Worm (Caenorhabditis elegans) whole organism, L2 larva: ENCODE measurements around the gene T26A5.6.

Experiments used
- C34F6.9 ChIP-seq: fragments of 150-350 bp; optimal IDR thresholded peaks from 2 replicates; lab custom pipeline; 2014; ENCODE audit warnings: missing biosample characterization, missing genetic modification characterization
- F13H6.1 ChIP-seq: sonication (generic microtip); optimal IDR thresholded peaks from 2 replicates; lab custom pipeline; 2016; ENCODE audit warnings: missing genetic modification characterization, missing compliant biosample characterization
- Y55F3AM.14 ChIP-seq: fragments of 200-800 bp; sonication (Bioruptor generic); optimal IDR thresholded peaks from 2 replicates; lab custom pipeline; 2018; ENCODE audit warnings: mild to moderate bottlenecking, missing genetic modification characterization, missing compliant biosample characterization
- aly-2 ChIP-seq: fragments of 150-350 bp; optimal IDR thresholded peaks from 2 replicates; lab custom pipeline; 2014; ENCODE audit warnings: missing biosample characterization, missing genetic modification characterization
- ama-1 ChIP-seq: fragments of 150-350 bp; optimal IDR thresholded peaks from 2 replicates; lab custom pipeline; 2018; ENCODE audit warnings: inconsistent platforms
- blmp-1 ChIP-seq: sonication (generic microtip); optimal IDR thresholded peaks from 2 replicates; lab custom pipeline; 2017; ENCODE audit warnings: missing genetic modification characterization, mild to moderate bottlenecking, missing compliant biosample characterization, antibody characterized with exemption, moderate library complexity; ENCODE audit not compliant: insufficient read depth
- ceh-16 ChIP-seq: fragments of 150-350 bp; optimal IDR thresholded peaks from 2 replicates; lab custom pipeline; 2014; ENCODE audit warnings: missing biosample characterization, missing genetic modification characterization
- ceh-82 ChIP-seq: fragments of 150-350 bp; optimal IDR thresholded peaks from 2 replicates; lab custom pipeline; 2014; ENCODE audit warnings: missing biosample characterization, missing genetic modification characterization
- crh-2 ChIP-seq: sonication (generic microtip); optimal IDR thresholded peaks from 2 replicates; lab custom pipeline; 2017; ENCODE audit warnings: missing biosample characterization, missing genetic modification characterization
- dmd-4 ChIP-seq: sonication (generic microtip); optimal IDR thresholded peaks from 2 replicates; lab custom pipeline; 2017; ENCODE audit warnings: missing biosample characterization, missing genetic modification characterization
- egl-27 ChIP-seq: sonication (generic microtip); optimal IDR thresholded peaks from 3 replicates; lab custom pipeline; 2017; ENCODE audit warnings: missing biosample characterization, missing genetic modification reagents, missing genetic modification characterization
- elt-3 ChIP-seq: sonication (generic microtip); optimal IDR thresholded peaks from 2 replicates; lab custom pipeline; 2017; ENCODE audit warnings: missing biosample characterization, missing genetic modification characterization
- fos-1 ChIP-seq: fragments of 150-350 bp; optimal IDR thresholded peaks from 2 replicates; lab custom pipeline; 2014; ENCODE audit warnings: missing biosample characterization, missing genetic modification characterization
- gmeb-1 ChIP-seq: fragments of 150-350 bp; optimal IDR thresholded peaks from 2 replicates; lab custom pipeline; 2014; ENCODE audit warnings: missing biosample characterization, missing genetic modification characterization
- lin-11 ChIP-seq: fragments of 150-350 bp; sonication (generic microtip); optimal IDR thresholded peaks from 2 replicates; lab custom pipeline; 2014; ENCODE audit warnings: missing biosample characterization, missing genetic modification characterization, inconsistent platforms, mixed read lengths
- lin-13 ChIP-seq: fragments of 150-350 bp; optimal IDR thresholded peaks from 2 replicates; lab custom pipeline; 2014; ENCODE audit warnings: missing biosample characterization, missing genetic modification reagents, missing genetic modification characterization
- lsy-2 ChIP-seq, 2 experiments: fragments of 150-350 bp in 1 of 2; sonication (generic microtip) in 1 of 2; optimal IDR thresholded peaks; 2 replicates each; lab custom pipeline; 2014 to 2017; ENCODE audit warnings: missing biosample characterization in 2 of 2, missing genetic modification characterization in 2 of 2
- mab-5 ChIP-seq: fragments of 150-350 bp; optimal IDR thresholded peaks from 2 replicates; lab custom pipeline; 2014; ENCODE audit warnings: missing biosample characterization, missing genetic modification characterization
- mdl-1 ChIP-seq, 2 experiments: fragments of 150-350 bp in 1 of 2; sonication (generic microtip) in 1 of 2; optimal IDR thresholded peaks; 2 replicates each; lab custom pipeline; 2017; ENCODE audit warnings: missing biosample characterization in 2 of 2, missing genetic modification characterization in 2 of 2
- nhr-11 ChIP-seq: fragments of 150-350 bp; optimal IDR thresholded peaks from 2 replicates; lab custom pipeline; 2014; ENCODE audit warnings: missing biosample characterization, missing genetic modification characterization
- nhr-129 ChIP-seq: fragments of 150-350 bp; optimal IDR thresholded peaks from 2 replicates; lab custom pipeline; 2014; ENCODE audit warnings: missing biosample characterization, missing genetic modification characterization
- nhr-21 ChIP-seq: fragments of 150-350 bp; optimal IDR thresholded peaks from 2 replicates; lab custom pipeline; 2014; ENCODE audit warnings: missing biosample characterization, missing genetic modification characterization
- nhr-237 ChIP-seq: fragments of 150-350 bp; optimal IDR thresholded peaks from 2 replicates; lab custom pipeline; 2014; ENCODE audit warnings: missing biosample characterization, missing genetic modification characterization
- nhr-25 ChIP-seq: fragments of 150-350 bp; sonication (generic microtip); optimal IDR thresholded peaks from 3 replicates; lab custom pipeline; 2014; ENCODE audit warnings: missing biosample characterization, missing genetic modification characterization
- nhr-6 ChIP-seq: fragments of 150-350 bp; optimal IDR thresholded peaks from 2 replicates; lab custom pipeline; 2014; ENCODE audit warnings: missing biosample characterization, missing genetic modification characterization
- nhr-77 ChIP-seq: fragments of 150-350 bp; optimal IDR thresholded peaks from 2 replicates; lab custom pipeline; 2014; ENCODE audit warnings: missing biosample characterization, missing genetic modification characterization
- peb-1 ChIP-seq: fragments of 150-350 bp; optimal IDR thresholded peaks from 2 replicates; lab custom pipeline; 2014; ENCODE audit warnings: missing biosample characterization, missing genetic modification characterization
- sem-4 ChIP-seq: fragments of 150-350 bp; optimal IDR thresholded peaks from 2 replicates; lab custom pipeline; 2014; ENCODE audit warnings: missing biosample characterization, missing genetic modification reagents, missing genetic modification characterization
- skn-1 ChIP-seq: sonication (generic microtip); optimal IDR thresholded peaks from 2 replicates; lab custom pipeline; 2017; ENCODE audit warnings: missing biosample characterization, missing genetic modification characterization
- sma-3 ChIP-seq: sonication (generic microtip); optimal IDR thresholded peaks from 2 replicates; lab custom pipeline; 2016; ENCODE audit warnings: missing genetic modification reagents, missing genetic modification characterization, missing compliant biosample characterization
- sma-9 ChIP-seq, 2 experiments: fragments of 150-350 bp in 1 of 2; sonication (generic microtip) in 1 of 2; optimal IDR thresholded peaks; 2 replicates each; lab custom pipeline; 2014 to 2016; ENCODE audit warnings: missing genetic modification characterization in 2 of 2, mild to moderate bottlenecking in 1 of 2, missing biosample characterization in 1 of 2, missing compliant biosample characterization in 1 of 2, missing genetic modification reagents in 1 of 2, moderate library complexity in 1 of 2
- snpc-4 ChIP-seq: fragments of 150-350 bp; optimal IDR thresholded peaks from 2 replicates; lab custom pipeline; 2014; ENCODE audit warnings: missing biosample characterization, missing genetic modification characterization
- unc-55 ChIP-seq: fragments of 150-350 bp; sonication (generic microtip); optimal IDR thresholded peaks from 3 replicates; lab custom pipeline; 2014; ENCODE audit warnings: missing biosample characterization, missing genetic modification reagents, missing genetic modification characterization
- unc-62 ChIP-seq: fragments of 150-350 bp; optimal IDR thresholded peaks from 2 replicates; lab custom pipeline; 2014; ENCODE audit warnings: missing biosample characterization, missing genetic modification reagents, missing genetic modification characterization
- zag-1 ChIP-seq: fragments of 150-350 bp; optimal IDR thresholded peaks from 2 replicates; lab custom pipeline; 2014; ENCODE audit warnings: missing biosample characterization, missing genetic modification characterization
- ztf-11 ChIP-seq: sonication (generic microtip); optimal IDR thresholded peaks from 2 replicates; lab custom pipeline; 2017; ENCODE audit warnings: missing biosample characterization, missing genetic modification characterization
- ztf-4 ChIP-seq: fragments of 150-350 bp; optimal IDR thresholded peaks from 2 replicates; lab custom pipeline; 2014; ENCODE audit warnings: missing biosample characterization, missing genetic modification characterization

T26A5.6 gene

ce11 chrIII:6453665-6454064 is 3.2 kb upstream of the T26A5.6 start:
- TF ChIP-seq dmd-4 (tag; lab: Kevin White, UChicago), result no peak
- peak; percentile 77 for TF ChIP-seq gmeb-1 (tag; lab: Kevin White, UChicago)
- peak; percentile 83 for TF ChIP-seq sma-9 (GFP tag; optimal IDR thresholded peaks at IDR 0.05; lab: Kevin White, UChicago)
- no peak for TF ChIP-seq sma-9 (tag; optimal IDR thresholded peaks at IDR 0.05; lab: Kevin White, UChicago)
- TF ChIP-seq skn-1, result peak; percentile 69
- no peak for TF ChIP-seq ama-1 (lab: Kevin White, UChicago)
- TF ChIP-seq Y55F3AM.14 (GFP tag; lab: Kevin White, UChicago), result peak; percentile 37
- peak; percentile 82 for TF ChIP-seq crh-2
- TF ChIP-seq nhr-77 (tag; lab: Kevin White, UChicago), result no peak
- TF ChIP-seq ceh-16 (tag; lab: Kevin White, UChicago), result peak; percentile 4
- TF ChIP-seq aly-2 (tag; lab: Kevin White, UChicago), result peak; percentile 17
- TF ChIP-seq nhr-129 (tag; lab: Kevin White, UChicago), result peak; percentile 94
- peak; percentile 85 for TF ChIP-seq C34F6.9 (tag; lab: Kevin White, UChicago)
- TF ChIP-seq zag-1 (tag; lab: Kevin White, UChicago), result peak; percentile 66
- TF ChIP-seq lsy-2 (tag; optimal IDR thresholded peaks at IDR 0.05; lab: Kevin White, UChicago), result peak; percentile 48 to 93
- TF ChIP-seq nhr-21 (tag; lab: Kevin White, UChicago), result peak; percentile 62
- peak; percentile 41 for TF ChIP-seq snpc-4 (tag; lab: Kevin White, UChicago)
- peak; percentile 78 for TF ChIP-seq nhr-25 (tag; lab: Kevin White, UChicago)
- TF ChIP-seq unc-55 (GFP tag; lab: Kevin White, UChicago), result peak; percentile 95
- TF ChIP-seq lin-13, result peak; percentile 88
- TF ChIP-seq nhr-11 (tag; lab: Kevin White, UChicago), result no peak
- TF ChIP-seq nhr-6, result peak; percentile 71
- TF ChIP-seq sem-4 (tag; lab: Kevin White, UChicago), result peak; percentile 90
- TF ChIP-seq sma-3 (GFP tag; lab: Kevin White, UChicago), result peak; percentile 80
- TF ChIP-seq mab-5 (tag; lab: Kevin White, UChicago), result peak; percentile 33
- TF ChIP-seq mdl-1 (tag; optimal IDR thresholded peaks at IDR 0.05; lab: Kevin White, UChicago), result peak; percentile 20 to 55
- peak; percentile 86 for TF ChIP-seq fos-1 (tag; lab: Kevin White, UChicago)
- TF ChIP-seq nhr-237, result no peak
- TF ChIP-seq blmp-1 (tag; lab: Kevin White, UChicago), result peak; percentile 89
- peak; percentile 67 for TF ChIP-seq lin-11
- no peak for TF ChIP-seq ztf-11 (tag; lab: Kevin White, UChicago)
- TF ChIP-seq ztf-4, result peak; percentile 83
- TF ChIP-seq peb-1, result no peak
- TF ChIP-seq egl-27 (tag; lab: Kevin White, UChicago), result peak; percentile 65
- TF ChIP-seq F13H6.1 (tag; lab: Kevin White, UChicago), result peak; percentile 84
- no peak for TF ChIP-seq unc-62 (GFP tag; lab: Kevin White, UChicago)

DNA sequence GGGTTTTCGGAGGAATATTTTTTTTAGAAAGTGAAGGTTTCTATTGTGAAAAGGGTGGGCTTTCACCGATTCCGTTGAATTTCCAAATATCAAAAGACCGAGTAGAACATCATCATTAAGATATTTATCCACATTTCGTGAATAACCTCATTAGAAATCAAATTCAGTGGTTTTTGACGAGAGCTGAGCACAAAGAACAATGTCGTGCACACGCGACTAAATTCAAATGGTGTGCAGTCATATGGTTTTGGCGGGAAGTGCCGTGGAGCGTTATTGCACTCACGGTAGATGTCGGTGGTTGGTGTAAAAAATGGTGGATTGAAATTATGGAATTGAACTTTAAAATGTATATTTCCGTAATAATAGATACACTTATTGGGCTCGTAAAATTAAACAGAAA is 2.2 kb upstream of the T26A5.6 start:
- TF ChIP-seq C34F6.9 (tag; lab: Kevin White, UChicago) (peak; percentile 38), unc-55 (GFP tag; lab: Kevin White, UChicago) (peak; percentile 40), mab-5 (tag; lab: Kevin White, UChicago) (no peak), ceh-16 (tag; lab: Kevin White, UChicago) (no peak), lsy-2 (tag; optimal IDR thresholded peaks at IDR 0.05; lab: Kevin White, UChicago) (peak in 1 of 2 experiments; percentile 15), nhr-129 (tag; lab: Kevin White, UChicago) (peak; percentile 25), aly-2 (tag; lab: Kevin White, UChicago) (no peak)

DNA sequence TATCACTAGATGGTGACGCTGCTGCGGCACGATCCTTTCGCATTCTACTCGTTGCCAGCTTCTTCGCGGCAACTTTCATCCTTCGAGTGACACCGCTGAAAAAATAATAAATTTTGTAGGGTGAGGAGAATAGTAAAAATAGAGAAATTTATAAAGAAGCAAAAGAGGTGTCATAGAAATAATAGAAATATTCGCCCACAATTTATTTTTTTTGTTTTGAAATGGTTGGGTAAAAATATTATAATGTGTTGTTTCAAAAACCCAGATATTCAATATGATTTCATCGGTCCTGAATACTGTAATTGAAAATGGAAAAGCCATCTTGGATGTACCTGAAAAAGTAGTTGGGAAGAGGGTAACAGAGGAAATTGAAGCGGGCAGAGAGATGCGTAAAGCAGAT is 1.8 kb upstream of the T26A5.6 start, which contains the start of gene set-1:
TSS of gene set-1 (minus strand) at position 101 of the 400 bp plus-strand sequence.
- TF ChIP-seq nhr-6 (no peak), unc-62 (GFP tag; lab: Kevin White, UChicago) (no peak), elt-3 (tag; lab: Kevin White, UChicago) (no peak), snpc-4 (tag; lab: Kevin White, UChicago) (no peak), ceh-82 (tag; lab: Kevin White, UChicago) (no peak), ztf-11 (tag; lab: Kevin White, UChicago) (no peak), skn-1 (no peak), dmd-4 (tag; lab: Kevin White, UChicago) (no peak), unc-55 (GFP tag; lab: Kevin White, UChicago) (no peak), nhr-21 (tag; lab: Kevin White, UChicago) (no peak), C34F6.9 (tag; lab: Kevin White, UChicago) (no peak), lsy-2 (tag; optimal IDR thresholded peaks at IDR 0.05; lab: Kevin White, UChicago) (no peak), nhr-11 (tag; lab: Kevin White, UChicago) (no peak), nhr-25 (tag; lab: Kevin White, UChicago) (no peak)
